Fruit fly (Drosophila melanogaster): ENCODE measurements around the gene GC1.

dm6 chr3R:11973826-11974225, 6.3 kb downstream of the GC1 start:
- TF ChIP-seq psq (optimal IDR thresholded peaks at IDR 0.05) (no peak), h (optimal IDR thresholded peaks at IDR 0.05) (no peak), Myc (optimal IDR thresholded peaks at IDR 0.05) (no peak)
